Fruit fly (Drosophila melanogaster): Measurements from ENCODE around the gene Dtd.

Gene Dtd

DNA sequence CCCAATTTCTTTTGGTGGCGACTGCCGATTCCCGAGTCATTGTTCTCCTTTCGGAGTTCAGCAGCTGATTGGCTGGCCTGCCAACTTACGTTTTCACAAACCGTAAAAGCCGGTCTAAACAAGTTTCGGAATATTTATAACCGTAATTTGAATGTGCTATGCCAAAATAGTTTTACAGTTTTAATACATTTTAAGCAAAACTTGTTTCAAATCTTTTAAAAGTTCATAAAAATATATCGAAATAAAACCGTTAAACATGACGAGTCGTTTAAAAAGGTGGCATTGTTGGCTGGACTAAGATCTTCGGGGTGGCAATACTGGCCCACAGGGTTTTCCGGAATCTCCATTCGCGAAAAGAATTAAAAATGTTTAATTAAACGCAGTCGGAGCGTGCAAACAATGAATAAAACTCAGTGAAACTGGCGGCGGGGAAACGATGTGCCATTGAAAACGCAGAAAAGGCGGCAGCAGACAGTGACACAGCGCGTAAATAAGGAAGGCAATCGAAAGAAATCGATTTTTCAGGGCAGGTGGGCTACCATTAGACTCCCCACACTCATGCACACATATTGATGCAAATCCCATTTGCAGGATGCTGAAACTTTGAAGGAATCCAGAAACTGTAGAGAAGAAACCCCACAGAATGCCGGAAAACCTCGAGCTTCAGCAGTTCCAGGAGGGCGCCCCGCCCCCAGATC is 5.8 kb downstream of the Dtd start, which contains the start of the genes Exd2 and CG5281 (continued):
- TF ChIP-seq Deaf1 (tag; optimal IDR thresholded peaks at IDR 0.05) (peak; percentile 73), da (GFP tag; optimal IDR thresholded peaks at IDR 0.05) (peak; percentile 29), CG2875 (GFP tag; optimal IDR thresholded peaks at IDR 0.05) (no peak), CG12236 (GFP tag; optimal IDR thresholded peaks at IDR 0.05) (peak; percentile 43), Doc2 (GFP tag; IDR thresholded peaks at IDR 0.05) (no peak), CG13123 (GFP tag; optimal IDR thresholded peaks at IDR 0.05) (peak; percentile 53), slp2 (GFP tag; optimal IDR thresholded peaks at IDR 0.05) (peak; percentile 36), CG11696 (GFP tag; IDR thresholded peaks at IDR 0.05) (no peak), Spps (tag; optimal IDR thresholded peaks at IDR 0.05) (peak; percentile 18), eve (GFP tag; optimal IDR thresholded peaks at IDR 0.05) (no peak), CG11085 (GFP tag; IDR thresholded peaks at IDR 0.05) (no peak), onecut (GFP tag; IDR thresholded peaks at IDR 0.05) (peak; percentile 97), CG6254 (GFP tag; optimal IDR thresholded peaks at IDR 0.05) (peak; percentile 4), CG13424 (tag; optimal IDR thresholded peaks at IDR 0.05) (peak; percentile 66), YL-1 (GFP tag; optimal IDR thresholded peaks at IDR 0.05) (peak; percentile 57), D (optimal IDR thresholded peaks at IDR 0.05) (no peak), D (GFP tag; optimal IDR thresholded peaks at IDR 0.05) (peak; percentile 43), Lpt (GFP tag; optimal IDR thresholded peaks at IDR 0.05) (no peak), caup (GFP tag; optimal IDR thresholded peaks at IDR 0.05; ENCODE audit: severe bottlenecking) (peak; percentile 51), Lhr (GFP tag; optimal IDR thresholded peaks at IDR 0.05) (peak; percentile 64), CG7357 (GFP tag; IDR thresholded peaks at IDR 0.05) (no peak), CG17186 (GFP tag; optimal IDR thresholded peaks at IDR 0.05) (no peak), CG10431 (GFP tag; optimal IDR thresholded peaks at IDR 0.05) (peak; percentile 12), Dfd (GFP tag; optimal IDR thresholded peaks at IDR 0.05) (no peak), Blimp-1 (GFP tag; optimal IDR thresholded peaks at IDR 0.05) (no peak), CG6654 (GFP tag; optimal IDR thresholded peaks at IDR 0.05) (no peak), CG9609 (GFP tag; optimal IDR thresholded peaks at IDR 0.05) (peak; percentile 37), CG12659 (GFP tag; optimal IDR thresholded peaks at IDR 0.05) (peak; percentile 75), nerfin-1 (tag; optimal IDR thresholded peaks at IDR 0.05) (peak; percentile 48), phol (tag; optimal IDR thresholded peaks at IDR 0.05) (peak; percentile 76), CG6689 (GFP tag; IDR thresholded peaks at IDR 0.05) (peak; percentile 48), grau (tag; optimal IDR thresholded peaks at IDR 0.05) (peak; percentile 68), Bgb (GFP tag; IDR thresholded peaks at IDR 0.05; ENCODE audit: partially characterized antibody) (0 out of 2 replicates have a peak, but pooled peaks have one; percentile 9), CG11456 (GFP tag; IDR thresholded peaks at IDR 0.05) (no peak), CG32532 (GFP tag; IDR thresholded peaks at IDR 0.05) (no peak), crp (GFP tag; optimal IDR thresholded peaks at IDR 0.05) (peak; percentile 60 to 93), sqz (GFP tag; optimal IDR thresholded peaks at IDR 0.05) (no peak), en (GFP tag; optimal IDR thresholded peaks at IDR 0.05) (peak; percentile 4), CG33213 (GFP tag; optimal IDR thresholded peaks at IDR 0.05) (peak; percentile 58), lilli (GFP tag; optimal IDR thresholded peaks at IDR 0.05) (peak; percentile 77), Hsf (GFP tag; optimal IDR thresholded peaks at IDR 0.05) (peak; percentile 67), eyg (GFP tag; optimal IDR thresholded peaks at IDR 0.05) (peak; percentile 14), hkb (optimal IDR thresholded peaks at IDR 0.05) (peak; percentile 57), hkb (GFP tag; IDR thresholded peaks at IDR 0.05) (no peak), CG8944 (GFP tag; optimal IDR thresholded peaks at IDR 0.05) (peak; percentile 14), Dip3 (GFP tag; optimal IDR thresholded peaks at IDR 0.05) (peak; percentile 50), CG9876 (GFP tag; optimal IDR thresholded peaks at IDR 0.05) (peak; percentile 21), Pdp1 (GFP tag; optimal IDR thresholded peaks at IDR 0.05) (peak in 1 of 2 experiments; percentile 43), Hand (GFP tag; optimal IDR thresholded peaks at IDR 0.05) (no peak), gcm2 (GFP tag; optimal IDR thresholded peaks at IDR 0.05) (no peak)

Measured in whole organism, embryonic.